Worm (Caenorhabditis elegans) whole organism, young adult: ENCODE data around the gene prx-6.

Experiments used
- C06A6.2 ChIP-seq: fragments of 200-800 bp; sonication (Bioruptor generic); conservative IDR thresholded peaks from 2 replicates; pipeline ENCODE4 v1.3.6; 2022; ENCODE audit warnings: missing genetic modification characterization, missing compliant biosample characterization
- F10E7.11 ChIP-seq: sonication (generic microtip); optimal IDR thresholded peaks from 2 replicates; lab custom pipeline; 2017; ENCODE audit warnings: mild to moderate bottlenecking, missing genetic modification characterization, moderate library complexity, missing compliant biosample characterization
- F22D6.2 ChIP-seq: sonication (generic microtip); optimal IDR thresholded peaks from 2 replicates; lab custom pipeline; 2016; ENCODE audit warnings: mild to moderate bottlenecking, missing genetic modification characterization, missing compliant biosample characterization
- F33H1.4 ChIP-seq: fragments of 200-800 bp; sonication (Bioruptor generic); IDR thresholded peaks from 2 replicates; pipeline ENCODE4 v1.3.6; 2022; ENCODE audit warnings: missing genetic modification reagents, missing genetic modification characterization, missing compliant biosample characterization
- F52B5.7 ChIP-seq: sonication (generic microtip); optimal IDR thresholded peaks from 2 replicates; lab custom pipeline; 2016; ENCODE audit warnings: mild to moderate bottlenecking, missing genetic modification characterization, missing compliant biosample characterization
- F57C9.4 ChIP-seq: sonication (generic microtip); optimal IDR thresholded peaks from 2 replicates; lab custom pipeline; 2017; ENCODE audit warnings: mild to moderate bottlenecking, missing genetic modification characterization, missing compliant biosample characterization
- K11D2.4 ChIP-seq: fragments of 200-800 bp; sonication (Bioruptor generic); IDR thresholded peaks from 2 replicates; pipeline ENCODE4 v1.3.6; 2022; ENCODE audit warnings: missing genetic modification reagents, missing genetic modification characterization, missing compliant biosample characterization
- K12H6.12 ChIP-seq: fragments of 200-800 bp; sonication (Bioruptor generic); optimal IDR thresholded peaks from 2 replicates; lab custom pipeline; 2018; ENCODE audit warnings: mild to moderate bottlenecking, missing genetic modification characterization, missing compliant biosample characterization
- Y79H2A.3 ChIP-seq: fragments of 200-800 bp; sonication (Bioruptor generic); conservative IDR thresholded peaks from 2 replicates; pipeline ENCODE4 v1.3.6; 2022; ENCODE audit warnings: missing genetic modification reagents, missing genetic modification characterization, missing compliant biosample characterization
- ama-1 ChIP-seq, 3 experiments: fragments of 150-350 bp in 1 of 3; sonication (generic microtip) in 2 of 3; optimal IDR thresholded peaks; 2 replicates each; lab custom pipeline; 2014 to 2018; ENCODE audit warnings: missing biosample characterization in 2 of 3, missing genetic modification characterization in 2 of 3, missing genetic modification reagents in 2 of 3
- aptf-3 ChIP-seq: fragments of 200-800 bp; sonication (Bioruptor generic); IDR thresholded peaks from 2 replicates; pipeline ENCODE4 v1.3.6; 2022; ENCODE audit warnings: missing genetic modification characterization, missing compliant biosample characterization
- atf-7 ChIP-seq: sonication (generic microtip); optimal IDR thresholded peaks from 2 replicates; lab custom pipeline; 2017; ENCODE audit warnings: mild to moderate bottlenecking, missing genetic modification characterization, missing compliant biosample characterization
- athp-1 ChIP-seq: sonication (generic microtip); optimal IDR thresholded peaks from 2 replicates; lab custom pipeline; 2017; ENCODE audit warnings: mild to moderate bottlenecking, missing genetic modification characterization, missing compliant biosample characterization
- bed-2 ChIP-seq: fragments of 200-800 bp; sonication (Bioruptor generic); IDR thresholded peaks from 2 replicates; pipeline ENCODE4 v1.3.6; 2022; ENCODE audit warnings: missing genetic modification reagents, missing genetic modification characterization, missing compliant biosample characterization
- ccch-3 ChIP-seq: fragments of 200-800 bp; sonication (Bioruptor generic); optimal IDR thresholded peaks from 2 replicates; lab custom pipeline; 2018; ENCODE audit warnings: mild to moderate bottlenecking, missing genetic modification characterization, missing compliant biosample characterization
- ceh-91 ChIP-seq: fragments of 200-800 bp; sonication (Bioruptor generic); IDR thresholded peaks from 2 replicates; pipeline ENCODE4 v1.3.6; 2022; ENCODE audit warnings: missing genetic modification reagents, missing genetic modification characterization, missing compliant biosample characterization
- dpff-1 ChIP-seq: sonication (generic microtip); optimal IDR thresholded peaks from 2 replicates; lab custom pipeline; 2017; ENCODE audit warnings: mild to moderate bottlenecking, missing genetic modification characterization, missing compliant biosample characterization
- egrh-3 ChIP-seq: fragments of 200-800 bp; sonication (Bioruptor generic); IDR thresholded peaks from 2 replicates; pipeline ENCODE4 v1.3.6; 2022; ENCODE audit warnings: missing genetic modification reagents, missing genetic modification characterization, missing compliant biosample characterization
- ekl-4 ChIP-seq: fragments of 200-800 bp; sonication (Bioruptor generic); IDR thresholded peaks from 2 replicates; pipeline ENCODE4 v1.3.6; 2022; ENCODE audit warnings: missing genetic modification reagents, missing genetic modification characterization, missing compliant biosample characterization
- gei-17 ChIP-seq: fragments of 200-800 bp; sonication (Bioruptor generic); optimal IDR thresholded peaks from 2 replicates; lab custom pipeline; 2018; ENCODE audit warnings: mild to moderate bottlenecking, missing genetic modification characterization, missing compliant biosample characterization
- hmg-1.2 ChIP-seq: fragments of 200-800 bp; sonication (Bioruptor generic); IDR thresholded peaks from 2 replicates; pipeline ENCODE4 v1.3.6; 2022; ENCODE audit warnings: missing genetic modification reagents, missing genetic modification characterization, missing compliant biosample characterization
- hmg-20 ChIP-seq: fragments of 200-800 bp; sonication (Bioruptor generic); IDR thresholded peaks from 2 replicates; pipeline ENCODE4 v1.3.6; 2022; ENCODE audit warnings: missing genetic modification reagents, missing genetic modification characterization, missing compliant biosample characterization
- let-526 ChIP-seq: fragments of 200-800 bp; sonication (Bioruptor generic); IDR thresholded peaks from 2 replicates; pipeline ENCODE4 v1.3.6; 2022; ENCODE audit warnings: missing genetic modification reagents, missing genetic modification characterization, missing compliant biosample characterization
- mes-4 ChIP-seq: sonication (generic microtip); optimal IDR thresholded peaks from 2 replicates; lab custom pipeline; 2016; ENCODE audit warnings: missing genotype, missing genetic modification characterization, missing compliant biosample characterization
- nfyb-1 ChIP-seq: fragments of 200-800 bp; sonication (Bioruptor generic); IDR thresholded peaks from 2 replicates; pipeline ENCODE4 v1.3.6; 2022; ENCODE audit warnings: missing genetic modification reagents, missing genetic modification characterization, missing compliant biosample characterization
- nhr-80 ChIP-seq: sonication (generic microtip); optimal IDR thresholded peaks from 2 replicates; lab custom pipeline; 2016; ENCODE audit warnings: missing genetic modification characterization, missing compliant biosample characterization
- rcor-1 ChIP-seq: fragments of 200-800 bp; sonication (Bioruptor generic); IDR thresholded peaks from 2 replicates; pipeline ENCODE4 v1.3.6; 2022; ENCODE audit warnings: missing genetic modification reagents, missing genetic modification characterization, missing compliant biosample characterization
- sea-2 ChIP-seq: fragments of 200-800 bp; sonication (Bioruptor generic); IDR thresholded peaks from 2 replicates; pipeline ENCODE4 v1.3.6; 2022; ENCODE audit warnings: missing genetic modification characterization, missing compliant biosample characterization
- sptf-2 ChIP-seq: fragments of 200-800 bp; sonication (Bioruptor generic); optimal IDR thresholded peaks from 2 replicates; lab custom pipeline; 2018; ENCODE audit warnings: mild to moderate bottlenecking, missing genetic modification characterization, missing compliant biosample characterization
- tbx-9 ChIP-seq: sonication (generic microtip); optimal IDR thresholded peaks from 2 replicates; lab custom pipeline; 2016; ENCODE audit warnings: borderline replicate concordance, missing genetic modification characterization, inconsistent platforms, missing compliant biosample characterization
- xnd-1 ChIP-seq: sonication (generic microtip); optimal IDR thresholded peaks from 2 replicates; lab custom pipeline; 2016; ENCODE audit warnings: missing genotype, missing genetic modification reagents, missing genetic modification characterization, missing compliant biosample characterization
- zfh-2 ChIP-seq: fragments of 200-800 bp; sonication (Bioruptor generic); conservative IDR thresholded peaks from 2 replicates; pipeline ENCODE4 v1.3.6; 2022; ENCODE audit warnings: missing genetic modification reagents, missing genetic modification characterization, missing compliant biosample characterization
- ztf-18 ChIP-seq: sonication (generic microtip); optimal IDR thresholded peaks from 2 replicates; lab custom pipeline; 2016; ENCODE audit warnings: missing genotype, mild to moderate bottlenecking, missing genetic modification characterization, missing compliant biosample characterization
- ztf-25 ChIP-seq: fragments of 200-800 bp; sonication (Bioruptor generic); IDR thresholded peaks from 2 replicates; pipeline ENCODE4 v1.3.6; 2022; ENCODE audit warnings: missing genetic modification reagents, missing genetic modification characterization, missing compliant biosample characterization
- ztf-28 ChIP-seq: fragments of 200-800 bp; sonication (Bioruptor generic); IDR thresholded peaks from 2 replicates; pipeline ENCODE4 v1.3.6; 2022; ENCODE audit warnings: missing genetic modification reagents, missing genetic modification characterization, missing compliant biosample characterization

prx-6 gene

ce11 chrV:4720884-4721464, 1.1 kb upstream of the prx-6 start:
- TF ChIP-seq nfyb-1 (GFP tag; lab: Robert Waterston, UW) (no peak), nhr-80 (tag; lab: Kevin White, UChicago) (peak; percentile 72)

- TF ChIP-seq ztf-18 (no peak), gei-17 (no peak), mes-4 (tag; lab: Kevin White, UChicago) (no peak), F57C9.4 (tag; lab: Kevin White, UChicago) (no peak), ama-1 (optimal IDR thresholded peaks at IDR 0.05; lab: Kevin White, UChicago) (no peak), ama-1 (GFP tag; optimal IDR thresholded peaks at IDR 0.05; lab: Kevin White, UChicago) (no peak), ceh-91 (GFP tag; lab: Robert Waterston, UW) (no peak), nfyb-1 (GFP tag; lab: Robert Waterston, UW) (no peak), C06A6.2 (GFP tag; lab: Robert Waterston, UW) (no peak), bed-2 (no peak), F33H1.4 (no peak), zfh-2 (GFP tag; lab: Robert Waterston, UW) (no peak), ekl-4 (GFP tag; lab: Robert Waterston, UW) (no peak), hmg-20 (GFP tag; lab: Robert Waterston, UW) (no peak)
Measured at ce11 chrV:4710464-4710863, 9.4 kb downstream of the prx-6 start, which contains the start of gene oac-24. TSS of gene oac-24 (plus strand) at chrV:4710764.

DNA sequence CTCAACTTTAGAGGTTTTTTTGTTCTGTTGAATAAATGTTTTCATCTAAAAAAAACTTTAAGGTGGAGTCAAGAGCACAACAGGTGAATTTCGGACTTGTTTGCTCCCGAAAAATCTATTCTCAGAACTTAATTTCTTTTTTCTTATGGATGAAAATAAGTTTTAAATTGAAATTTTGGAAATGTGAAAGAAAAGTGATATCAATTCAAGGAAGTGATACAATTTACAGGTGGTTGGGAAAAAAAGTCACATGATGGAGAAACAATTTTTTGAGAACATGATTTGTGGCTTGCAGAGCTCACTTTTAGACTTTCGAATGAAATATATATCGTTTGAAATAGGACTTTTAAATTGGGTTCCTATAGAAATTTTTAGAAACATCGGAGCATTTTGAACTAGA, 12.2 kb downstream of the prx-6 start:
- TF ChIP-seq athp-1 (tag; lab: Kevin White, UChicago) (no peak), ztf-18 (no peak)

ce11 chrV:4700189-4700588, 19.7 kb downstream of the prx-6 start, which contains the start of gene ZC266.1:
TSS of gene ZC266.1 (minus strand) at chrV:4700289.
- no peak for TF ChIP-seq F10E7.11 (tag; lab: Kevin White, UChicago)
- TF ChIP-seq F22D6.2 (tag; lab: Kevin White, UChicago) = no peak
- TF ChIP-seq tbx-9 (tag; lab: Kevin White, UChicago) = no peak
- TF ChIP-seq ztf-28 (GFP tag; lab: Robert Waterston, UW) = no peak
- TF ChIP-seq rcor-1 (GFP tag; lab: Robert Waterston, UW) = no peak
- no peak for TF ChIP-seq ztf-18
- TF ChIP-seq Y79H2A.3 (GFP tag; lab: Robert Waterston, UW) = no peak
- TF ChIP-seq ccch-3 = no peak
- TF ChIP-seq K11D2.4 (GFP tag; lab: Robert Waterston, UW) = no peak
- no peak for TF ChIP-seq ztf-25 (GFP tag; lab: Robert Waterston, UW)
- no peak for TF ChIP-seq nfyb-1 (GFP tag; lab: Robert Waterston, UW)
- no peak for TF ChIP-seq F52B5.7 (tag; lab: Kevin White, UChicago)

DNA sequence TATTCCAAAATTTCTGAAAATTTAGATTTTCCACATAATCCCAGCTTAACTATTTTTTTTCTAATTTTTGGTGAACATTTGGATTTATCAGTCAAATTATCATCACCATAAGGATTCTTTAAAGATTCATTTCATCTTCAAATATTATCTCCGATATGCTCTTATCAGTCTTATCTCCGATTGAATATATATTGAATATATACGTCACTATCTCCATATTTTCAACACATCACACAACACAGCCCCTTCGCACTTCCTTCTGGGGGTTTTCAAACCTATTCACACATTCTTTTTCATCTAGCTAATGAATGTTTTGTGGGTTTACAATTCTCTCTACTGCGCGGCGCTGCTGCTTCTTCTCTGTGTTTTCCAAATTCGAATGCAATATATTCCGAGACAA, 21.2 kb downstream of the prx-6 start:
- TF ChIP-seq nfyb-1 (GFP tag; lab: Robert Waterston, UW) = no peak
- TF ChIP-seq hmg-1.2 = no peak

ce11 chrV:4694466-4695092, 25.3 kb downstream of the prx-6 start:
- TF ChIP-seq sptf-2 (GFP tag; lab: Kevin White, UChicago) (no peak), let-526 (GFP tag; lab: Robert Waterston, UW) (no peak), K12H6.12 (tag; lab: Kevin White, UChicago) (peak; percentile 26), ztf-25 (GFP tag; lab: Robert Waterston, UW) (no peak), xnd-1 (tag; lab: Kevin White, UChicago) (no peak), egrh-3 (no peak), aptf-3 (no peak), atf-7 (tag; lab: Kevin White, UChicago) (no peak), dpff-1 (tag; lab: Kevin White, UChicago) (peak; percentile 16), sea-2 (GFP tag; lab: Robert Waterston, UW) (no peak)
- TF ChIP-seq, all 124 proteins: peak for 2
